Fruit fly (Drosophila melanogaster): Measurements from ENCODE around the gene CG16758.

- TF ChIP-seq CG17806 (tag; optimal IDR thresholded peaks at IDR 0.05) (no peak), CG13204 (GFP tag; optimal IDR thresholded peaks at IDR 0.05) (no peak), Ets98B (GFP tag; IDR thresholded peaks at IDR 0.05) (peak; percentile 18; the same call in 1 of the 2 replicates), CG32121 (GFP tag; IDR thresholded peaks at IDR 0.05) (0 out of 2 replicates have a peak, but pooled peaks have one; percentile 11), fd96Ca (GFP tag; IDR thresholded peaks at IDR 0.05) (no peak), Pif1B (GFP tag; optimal IDR thresholded peaks at IDR 0.05) (no peak), CG12605 (GFP tag; IDR thresholded peaks at IDR 0.05) (no peak), CG8159 (tag; optimal IDR thresholded peaks at IDR 0.05) (no peak), D1 (tag; optimal IDR thresholded peaks at IDR 0.05) (no peak), rn (GFP tag; IDR thresholded peaks at IDR 0.05) (no peak)
Observed at dm6 chr3L:2536969-2537600, 33.7 kb upstream of the CG16758 start.
